Fruit fly (Drosophila melanogaster) whole organism, embryonic: Measurements from ENCODE around the gene Trxr1.

Experiments used
- Antp ChIP-seq: fragments of 200-800 bp; sonication (Bioruptor generic); optimal IDR thresholded peaks from 3 replicates; lab custom pipeline; 2016; ENCODE audit warnings: missing biosample characterization, missing genetic modification characterization
- CG10565 ChIP-seq: fragments of 200-800 bp; sonication (Bioruptor generic); optimal IDR thresholded peaks from 3 replicates; lab custom pipeline; 2016; ENCODE audit warnings: missing biosample characterization, mild to moderate bottlenecking, missing genetic modification characterization
- CG12942 ChIP-seq: fragments of 200-800 bp; sonication (Bioruptor generic); optimal IDR thresholded peaks from 3 replicates; lab custom pipeline; 2016; ENCODE audit warnings: missing biosample characterization, missing genetic modification characterization
- CG13287 ChIP-seq: fragments of 200-800 bp; sonication (Bioruptor generic); IDR thresholded peaks from 2 replicates; pipeline ENCODE4 v1.3.6; 2022; ENCODE audit warnings: missing biosample characterization, missing genetic modification characterization; ENCODE audit not compliant: partially characterized antibody
- CG13624 ChIP-seq: fragments of 200-800 bp; sonication (Bioruptor generic); optimal IDR thresholded peaks from 2 replicates; lab custom pipeline; 2016; ENCODE audit warnings: missing biosample characterization, missing genetic modification characterization
- CG13775 ChIP-seq: fragments of 200-800 bp; sonication (Bioruptor generic); optimal IDR thresholded peaks from 3 replicates; lab custom pipeline; 2017; ENCODE audit warnings: missing biosample characterization, mild to moderate bottlenecking, missing genetic modification characterization
- CG17359 ChIP-seq: fragments of 200-800 bp; sonication (Bioruptor generic); optimal IDR thresholded peaks from 3 replicates; lab custom pipeline; 2018; ENCODE audit warnings: missing biosample characterization, mild to moderate bottlenecking, missing genetic modification characterization, moderate library complexity
- CG17829 ChIP-seq: fragments of 200-800 bp; optimal IDR thresholded peaks from 2 replicates; lab custom pipeline; 2019; ENCODE audit warnings: missing biosample characterization, mild to moderate bottlenecking, missing genetic modification characterization, moderate library complexity
- CG17912 ChIP-seq: fragments of 200-800 bp; sonication (Bioruptor generic); optimal IDR thresholded peaks from 2 replicates; lab custom pipeline; 2018; ENCODE audit warnings: missing biosample characterization, mild to moderate bottlenecking, missing genetic modification characterization
- CG31224 ChIP-seq: fragments of 200-800 bp; sonication (Bioruptor generic); IDR thresholded peaks from 2 replicates; pipeline ENCODE4 v1.3.6; 2022; ENCODE audit warnings: missing biosample characterization, missing genetic modification characterization
- CG31441 ChIP-seq: fragments of 200-800 bp; sonication (Bioruptor generic); IDR thresholded peaks from 2 replicates; pipeline ENCODE4 v1.3.6; 2022; ENCODE audit warnings: missing biosample characterization, missing genetic modification characterization
- CG34224 ChIP-seq: fragments of 200-800 bp; sonication (Bioruptor generic); IDR thresholded peaks from 3 replicates; pipeline ENCODE4 v1.3.6; 2022; ENCODE audit warnings: missing biosample characterization, missing genetic modification characterization; ENCODE audit not compliant: partially characterized antibody
- CG4854 ChIP-seq: fragments of 200-800 bp; sonication (Bioruptor generic); optimal IDR thresholded peaks from 2 replicates; lab custom pipeline; 2016; ENCODE audit warnings: missing biosample characterization, missing genetic modification characterization, inconsistent platforms
- CG6654 ChIP-seq: fragments of 200-800 bp; sonication (Bioruptor generic); optimal IDR thresholded peaks from 2 replicates; lab custom pipeline; 2017; ENCODE audit warnings: missing biosample characterization, mild to moderate bottlenecking, missing genetic modification characterization
- CG7357 ChIP-seq: fragments of 200-800 bp; sonication (Bioruptor generic); IDR thresholded peaks from 3 replicates; pipeline ENCODE4 v1.3.6; 2022; ENCODE audit warnings: missing biosample characterization, missing genetic modification characterization
- CG7987 ChIP-seq: fragments of 200-800 bp; sonication (Bioruptor generic); optimal IDR thresholded peaks from 2 replicates; lab custom pipeline; 2018; ENCODE audit warnings: missing biosample characterization, mild to moderate bottlenecking, missing genetic modification characterization, moderate library complexity
- CG8388 ChIP-seq: fragments of 200-800 bp; sonication (Bioruptor generic); optimal IDR thresholded peaks from 2 replicates; lab custom pipeline; 2019; ENCODE audit warnings: missing biosample characterization, mild to moderate bottlenecking, missing genetic modification characterization, moderate library complexity
- CG8924 ChIP-seq: fragments of 200-800 bp; optimal IDR thresholded peaks from 3 replicates; lab custom pipeline; 2019; ENCODE audit warnings: missing biosample characterization, mild to moderate bottlenecking, missing genetic modification characterization, moderate library complexity
- CG9215 ChIP-seq: fragments of 200-800 bp; sonication (Bioruptor generic); IDR thresholded peaks from 2 replicates; pipeline ENCODE4 v1.3.6; 2022; ENCODE audit warnings: missing biosample characterization, missing genetic modification characterization
- CrebB ChIP-seq: fragments of 200-800 bp; sonication (Bioruptor generic); optimal IDR thresholded peaks from 3 replicates; lab custom pipeline; 2018; ENCODE audit warnings: missing biosample characterization, mild to moderate bottlenecking, missing genetic modification characterization
- E2f1 ChIP-seq: fragments of 200-800 bp; sonication (Bioruptor generic); IDR thresholded peaks from 2 replicates; pipeline ENCODE4 v1.3.6; 2022; ENCODE audit warnings: missing biosample characterization, missing genetic modification characterization
- E2f2 ChIP-seq: fragments of 200-800 bp; sonication (Bioruptor generic); IDR thresholded peaks from 2 replicates; pipeline ENCODE4 v1.3.6; 2022; ENCODE audit warnings: missing biosample characterization, missing genetic modification characterization
- Ets65A ChIP-seq: fragments of 200-800 bp; sonication (Bioruptor generic); peaks from one replicate; lab custom pipeline; 2016; ENCODE audit warnings: missing biosample characterization, missing genetic modification characterization
- H15 ChIP-seq: fragments of 200-800 bp; sonication (Bioruptor generic); IDR thresholded peaks from 3 replicates; pipeline ENCODE4 v1.3.6; 2022; ENCODE audit warnings: missing biosample characterization, missing genetic modification characterization
- Hand ChIP-seq: fragments of 200-800 bp; sonication (Bioruptor generic); optimal IDR thresholded peaks from 2 replicates; lab custom pipeline; 2017; ENCODE audit warnings: mild to moderate bottlenecking, missing biosample characterization, missing genetic modification reagents, missing genetic modification characterization
- Nf-YA ChIP-seq: fragments of 200-800 bp; sonication (Bioruptor generic); IDR thresholded peaks from 2 replicates; pipeline ENCODE4 v1.3.6; 2022; ENCODE audit warnings: missing biosample characterization, missing genetic modification characterization
- Ptx1 ChIP-seq: fragments of 200-800 bp; sonication (Bioruptor generic); IDR thresholded peaks from 2 replicates; pipeline ENCODE4 v1.3.6; 2022; ENCODE audit warnings: missing biosample characterization, missing genetic modification characterization
- Side ChIP-seq: fragments of 200-800 bp; sonication (Bioruptor generic); optimal IDR thresholded peaks from 2 replicates; lab custom pipeline; 2016; ENCODE audit warnings: missing biosample characterization, missing genetic modification characterization
- Spps ChIP-seq: fragments of 200-800 bp; sonication (Bioruptor generic); optimal IDR thresholded peaks from 2 replicates; lab custom pipeline; 2018; ENCODE audit warnings: missing biosample characterization, mild to moderate bottlenecking, missing genetic modification characterization
- Trl ChIP-seq, 3 experiments: fragments of >200 bp in 2 of 3; fragments of 200-800 bp in 1 of 3; sonication (Bioruptor generic) in 1 of 3; optimal IDR thresholded peaks; 2 replicates in 1 of 3; 3 replicates in 2 of 3; lab custom pipeline; 2016 to 2017; ENCODE audit warnings: missing biosample characterization in 1 of 3, missing genetic modification characterization in 1 of 3
- aop ChIP-seq: fragments of 200-800 bp; sonication (Bioruptor generic); IDR thresholded peaks from 2 replicates; pipeline ENCODE4 v1.3.6; 2022; ENCODE audit warnings: missing biosample characterization, missing genetic modification characterization
- ase ChIP-seq: fragments of 200-800 bp; sonication (Bioruptor generic); IDR thresholded peaks from 3 replicates; pipeline ENCODE4 v1.3.6; 2022; ENCODE audit warnings: missing biosample characterization, missing genetic modification characterization
- bab2 ChIP-seq: fragments of 200-800 bp; sonication (Bioruptor generic); optimal IDR thresholded peaks from 2 replicates; lab custom pipeline; 2016; ENCODE audit warnings: missing biosample characterization, missing genetic modification characterization
- cas ChIP-seq: fragments of 200-800 bp; sonication (Bioruptor generic); IDR thresholded peaks from 2 replicates; pipeline ENCODE4 v1.3.6; 2022; ENCODE audit warnings: missing biosample characterization, missing genetic modification characterization
- chif ChIP-seq, 2 experiments: fragments of 200-800 bp; sonication (Bioruptor generic); optimal IDR thresholded peaks; 3 replicates each; lab custom pipeline; 2016; ENCODE audit warnings: missing biosample characterization in 2 of 2, missing genetic modification characterization in 2 of 2
- chinmo ChIP-seq: fragments of 200-800 bp; sonication (Bioruptor generic); IDR thresholded peaks from 4 replicates; pipeline ENCODE4 v1.3.6; 2022; ENCODE audit warnings: missing biosample characterization, missing genetic modification characterization; ENCODE audit not compliant: partially characterized antibody
- ci ChIP-seq: fragments of 200-800 bp; sonication (Bioruptor generic); IDR thresholded peaks from 3 replicates; pipeline ENCODE4 v1.3.6; 2022; ENCODE audit warnings: missing biosample characterization, missing genetic modification characterization
- danr ChIP-seq: fragments of 200-800 bp; sonication (Bioruptor generic); IDR thresholded peaks from 2 replicates; pipeline ENCODE4 v1.3.6; 2022; ENCODE audit warnings: missing biosample characterization, missing genetic modification characterization
- dpn ChIP-seq, 2 experiments: fragments of 200-800 bp; sonication (Bioruptor generic); optimal IDR thresholded peaks; 3 replicates each; lab custom pipeline; 2016; ENCODE audit warnings: missing biosample characterization in 2 of 2, missing genetic modification characterization in 2 of 2
- fd64A ChIP-seq: fragments of 200-800 bp; sonication (Bioruptor generic); optimal IDR thresholded peaks from 3 replicates; lab custom pipeline; 2018; ENCODE audit warnings: missing biosample characterization, mild to moderate bottlenecking, missing genetic modification characterization
- hb ChIP-seq: fragments of 200-800 bp; sonication (Bioruptor generic); IDR thresholded peaks from 3 replicates; pipeline ENCODE4 v1.3.6; 2022; ENCODE audit warnings: missing biosample characterization, missing genetic modification characterization; ENCODE audit not compliant: partially characterized antibody
- insv ChIP-seq, 2 experiments: fragments of 200-800 bp; sonication (Bioruptor generic); optimal IDR thresholded peaks; 3 replicates each; lab custom pipeline; 2016 to 2018; ENCODE audit warnings: missing biosample characterization in 2 of 2, missing genetic modification characterization in 2 of 2
- kni ChIP-seq: fragments of 200-800 bp; sonication (Bioruptor generic); optimal IDR thresholded peaks from 3 replicates; lab custom pipeline; 2017; ENCODE audit warnings: mild to moderate bottlenecking, missing biosample characterization, missing genetic modification reagents, missing genetic modification characterization
- lilli ChIP-seq: fragments of 200-800 bp; sonication (Bioruptor generic); optimal IDR thresholded peaks from 3 replicates; lab custom pipeline; 2016; ENCODE audit warnings: missing biosample characterization, missing genetic modification characterization
- lmd ChIP-seq: fragments of 200-800 bp; sonication (Bioruptor generic); IDR thresholded peaks from 2 replicates; pipeline ENCODE4 v1.3.6; 2022; ENCODE audit warnings: missing biosample characterization, missing genetic modification characterization
- ro ChIP-seq: fragments of 200-800 bp; sonication (Bioruptor generic); IDR thresholded peaks from 2 replicates; pipeline ENCODE4 v1.3.6; 2022; ENCODE audit warnings: missing biosample characterization, missing genetic modification characterization
- tio ChIP-seq: fragments of 200-800 bp; sonication (Bioruptor generic); optimal IDR thresholded peaks from 2 replicates; lab custom pipeline; 2017; ENCODE audit warnings: missing biosample characterization, missing genetic modification characterization, inconsistent platforms
- unpg ChIP-seq: fragments of 200-800 bp; sonication (Bioruptor generic); optimal IDR thresholded peaks from 3 replicates; lab custom pipeline; 2018; ENCODE audit warnings: missing biosample characterization, mild to moderate bottlenecking, missing genetic modification characterization, moderate library complexity
- wdn ChIP-seq: fragments of 200-800 bp; sonication (Bioruptor generic); IDR thresholded peaks from 2 replicates; pipeline ENCODE4 v1.3.6; 2022; ENCODE audit warnings: missing biosample characterization, missing genetic modification characterization
- zf30C ChIP-seq: fragments of 200-800 bp; sonication (Bioruptor generic); optimal IDR thresholded peaks from 3 replicates; lab custom pipeline; 2018; ENCODE audit warnings: missing biosample characterization, mild to moderate bottlenecking, missing genetic modification characterization

Trxr1 gene

dm6 chrX:8196598-8197228 lies 45.6 kb upstream of the Trxr1 start (continued):
- TF ChIP-seq aop (GFP tag; lab: Robert Waterston, UW) (no peak), CG17912 (GFP tag; lab: Kevin White, UChicago) (no peak), chif (GFP tag; optimal IDR thresholded peaks at IDR 0.05; lab: Kevin White, UChicago) (peak; percentile 28 to 38), CG7987 (no peak), CG31224 (no peak), CG31441 (GFP tag; lab: Robert Waterston, UW) (peak; percentile 55; the same call in 1 of the 2 replicates), CG4854 (GFP tag; lab: Kevin White, UChicago) (no peak), cas (GFP tag; lab: Robert Waterston, UW) (no peak), CG10565 (no peak), CG8924 (no peak), E2f1 (GFP tag; lab: Robert Waterston, UW) (peak; percentile 62), unpg (GFP tag; lab: Kevin White, UChicago) (peak; percentile 49), wdn (GFP tag; lab: Robert Waterston, UW) (no peak), Hand (GFP tag; lab: Kevin White, UChicago) (no peak), Antp (no peak), Ptx1 (peak; percentile 68), bab2 (GFP tag; lab: Kevin White, UChicago) (no peak), ro (GFP tag; lab: Robert Waterston, UW) (no peak), insv (GFP tag; optimal IDR thresholded peaks at IDR 0.05; lab: Kevin White, UChicago) (no peak), Nf-YA (peak; percentile 53), Trl (optimal IDR thresholded peaks at IDR 0.05; lab: Kevin White, UChicago) (no peak), Trl (GFP tag; optimal IDR thresholded peaks at IDR 0.05; lab: Kevin White, UChicago) (no peak), CG17359 (peak; percentile 73), H15 (GFP tag; lab: Robert Waterston, UW) (peak; percentile 53; the same call in 1 of the 3 replicates), danr (GFP tag; lab: Robert Waterston, UW) (0 out of 2 replicates have a peak, but pooled peaks have one; percentile 36), CG12942 (no peak), CG17829 (tag; lab: Kevin White, UChicago) (peak; percentile 20), hb (GFP tag; lab: Robert Waterston, UW) (no peak), CG9215 (GFP tag; lab: Robert Waterston, UW) (no peak), CG13287 (GFP tag; lab: Robert Waterston, UW) (no peak), kni (GFP tag; lab: Kevin White, UChicago) (no peak), zf30C (GFP tag; lab: Kevin White, UChicago) (no peak), CG7357 (GFP tag; lab: Robert Waterston, UW) (peak; percentile 54; the same call in 1 of the 3 replicates), E2f2 (peak; percentile 39; the same call in 1 of the 2 replicates), tio (GFP tag; lab: Kevin White, UChicago) (no peak), fd64A (GFP tag; lab: Kevin White, UChicago) (no peak), CG13775 (no peak), CG13624 (GFP tag; lab: Kevin White, UChicago) (no peak), CrebB (tag; lab: Kevin White, UChicago) (peak; percentile 23), CG8388 (peak; percentile 47), CG34224 (no peak), ase (GFP tag; lab: Robert Waterston, UW) (peak; percentile 64; the same call in 1 of the 3 replicates), ci (GFP tag; lab: Robert Waterston, UW) (peak; percentile 77), dpn (GFP tag; optimal IDR thresholded peaks at IDR 0.05; lab: Kevin White, UChicago) (peak; percentile 8 to 41), lilli (GFP tag; lab: Kevin White, UChicago) (no peak), CG6654 (GFP tag; lab: Kevin White, UChicago) (no peak), lmd (GFP tag; lab: Robert Waterston, UW) (peak; percentile 57), Side (GFP tag; lab: Kevin White, UChicago) (no peak), Ets65A (peak; percentile 94), Spps (no peak), chinmo (GFP tag; lab: Robert Waterston, UW) (peak; percentile 95)
